Worm (Caenorhabditis elegans) whole organism, L3 larva: ENCODE data around the gene ZC395.4.

Experiments used
- ceh-82 ChIP-seq: fragments of 150-350 bp; optimal IDR thresholded peaks from 2 replicates; lab custom pipeline; 2014; ENCODE audit warnings: missing biosample characterization, missing genetic modification characterization
- eor-1 ChIP-seq, 2 experiments: fragments of 150-350 bp; optimal IDR thresholded peaks; 2 replicates each; lab custom pipeline; 2014 to 2018; ENCODE audit warnings: missing biosample characterization in 2 of 2, missing genetic modification characterization in 2 of 2
- fkh-10 ChIP-seq: sonication (generic microtip); optimal IDR thresholded peaks from 2 replicates; lab custom pipeline; 2017; ENCODE audit warnings: missing biosample characterization, missing genetic modification reagents, missing genetic modification characterization
- nhr-12 ChIP-seq: fragments of 150-350 bp; optimal IDR thresholded peaks from 2 replicates; lab custom pipeline; 2014; ENCODE audit warnings: missing biosample characterization, missing genetic modification characterization
- nhr-77 ChIP-seq: fragments of 150-350 bp; optimal IDR thresholded peaks from 2 replicates; lab custom pipeline; 2014; ENCODE audit warnings: missing biosample characterization, missing genetic modification characterization
- pha-4 ChIP-seq: fragments of 150-350 bp; optimal IDR thresholded peaks from 2 replicates; lab custom pipeline; 2014; ENCODE audit warnings: missing biosample characterization, missing genetic modification reagents, missing genetic modification characterization
- unc-62 ChIP-seq: fragments of 150-350 bp; sonication (generic microtip); optimal IDR thresholded peaks from 4 replicates; lab custom pipeline; 2014; ENCODE audit warnings: missing biosample characterization, missing genetic modification reagents, missing genetic modification characterization

DNA sequence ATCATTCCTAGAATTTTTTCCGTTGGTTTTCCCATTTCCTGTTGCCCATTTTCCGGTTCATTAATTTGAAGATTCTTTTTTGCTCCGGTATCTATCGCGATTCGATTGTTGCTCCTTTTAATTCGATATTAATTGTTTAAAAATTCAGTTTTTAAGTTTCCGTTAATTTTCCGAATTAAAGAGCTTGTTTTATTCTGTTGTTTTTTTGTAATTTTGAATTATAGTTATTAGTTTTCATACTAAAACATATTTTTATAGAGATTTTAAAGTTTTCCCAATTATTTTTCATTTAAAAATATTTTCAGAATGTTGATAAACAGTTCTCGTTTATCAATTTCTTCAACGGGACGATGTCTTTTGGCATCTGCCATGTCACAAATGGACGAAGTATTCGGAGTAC lies 35.6 kb upstream of the ZC395.4 start, which contains the start of gene mrps-26:
- TF ChIP-seq ceh-82 (tag; lab: Kevin White, UChicago) (no peak), nhr-77 (no peak), unc-62 (GFP tag; lab: Kevin White, UChicago) (no peak), nhr-12 (tag; lab: Kevin White, UChicago) (no peak), pha-4 (tag; lab: Kevin White, UChicago) (no peak), fkh-10 (GFP tag; lab: Kevin White, UChicago) (no peak), eor-1 (tag; optimal IDR thresholded peaks at IDR 0.05; lab: Kevin White, UChicago) (no peak)
